Fruit fly (Drosophila melanogaster) whole organism, prepupa: ENCODE measurements around the gene LysD.

Experiments
- CG10631 ChIP-seq: fragments of 200-800 bp; sonication (Bioruptor generic); optimal IDR thresholded peaks from 2 replicates; lab custom pipeline; 2016; ENCODE audit warnings: missing biosample characterization, missing genetic modification characterization
- CG10669 ChIP-seq: fragments of 200-800 bp; sonication (Bioruptor generic); optimal IDR thresholded peaks from 3 replicates; lab custom pipeline; 2018; ENCODE audit warnings: missing biosample characterization, mild to moderate bottlenecking, missing genetic modification characterization, moderate library complexity
- CG11294 ChIP-seq: fragments of 200-800 bp; sonication (Bioruptor generic); IDR thresholded peaks from 2 replicates; pipeline ENCODE4 v1.3.6; 2022; ENCODE audit warnings: missing biosample characterization, missing genetic modification characterization
- CG11902 ChIP-seq: fragments of 200-800 bp; sonication (Bioruptor generic); optimal IDR thresholded peaks from 3 replicates; lab custom pipeline; 2016; ENCODE audit warnings: missing biosample characterization, missing genetic modification characterization
- CG15336 ChIP-seq: fragments of 200-800 bp; sonication (Bioruptor generic); IDR thresholded peaks from 2 replicates; pipeline ENCODE4 v1.3.6; 2022; ENCODE audit warnings: missing biosample characterization, missing genetic modification characterization
- CG1621 ChIP-seq: fragments of 200-800 bp; sonication (Bioruptor generic); optimal IDR thresholded peaks from 3 replicates; lab custom pipeline; 2018; ENCODE audit warnings: missing biosample characterization, mild to moderate bottlenecking, missing genetic modification characterization
- CG16779 ChIP-seq: fragments of 200-800 bp; sonication (Bioruptor generic); optimal IDR thresholded peaks from 3 replicates; lab custom pipeline; 2017; ENCODE audit warnings: missing biosample characterization, mild to moderate bottlenecking, missing genetic modification characterization
- CG3032 ChIP-seq: fragments of 200-800 bp; optimal IDR thresholded peaks from 2 replicates; lab custom pipeline; 2019; ENCODE audit warnings: missing biosample characterization, mild to moderate bottlenecking, missing genetic modification characterization, moderate library complexity
- CG31627 ChIP-seq: fragments of 200-800 bp; sonication (Bioruptor generic); optimal IDR thresholded peaks from 3 replicates; lab custom pipeline; 2016; ENCODE audit warnings: missing biosample characterization, missing genetic modification characterization
- CG32006 ChIP-seq: fragments of 200-800 bp; sonication (Bioruptor generic); optimal IDR thresholded peaks from 3 replicates; lab custom pipeline; 2017; ENCODE audit warnings: missing biosample characterization, mild to moderate bottlenecking, missing genetic modification characterization
- CG34406 ChIP-seq: fragments of 200-800 bp; sonication (Bioruptor generic); optimal IDR thresholded peaks from 3 replicates; lab custom pipeline; 2016; ENCODE audit warnings: missing biosample characterization, missing genetic modification characterization
- CG3919 ChIP-seq: fragments of 200-800 bp; sonication (Bioruptor generic); optimal IDR thresholded peaks from 3 replicates; lab custom pipeline; 2016; ENCODE audit warnings: missing biosample characterization, missing genetic modification characterization
- CG4318 ChIP-seq: fragments of 200-800 bp; sonication (Bioruptor generic); optimal IDR thresholded peaks from 3 replicates; lab custom pipeline; 2017; ENCODE audit warnings: missing biosample characterization, mild to moderate bottlenecking, missing genetic modification characterization
- CG6163 ChIP-seq: fragments of 200-800 bp; sonication (Bioruptor generic); IDR thresholded peaks from 3 replicates; pipeline ENCODE4 v1.3.6; 2022; ENCODE audit warnings: missing biosample characterization, missing genetic modification characterization
- CG6792 ChIP-seq: fragments of 200-800 bp; sonication (Bioruptor generic); optimal IDR thresholded peaks from 3 replicates; lab custom pipeline; 2016; ENCODE audit warnings: missing biosample characterization, missing genetic modification characterization
- CG6808 ChIP-seq: fragments of 200-800 bp; sonication (Bioruptor generic); optimal IDR thresholded peaks from 3 replicates; lab custom pipeline; 2017; ENCODE audit warnings: missing biosample characterization, missing genetic modification characterization, mild to moderate bottlenecking, moderate library complexity, missing genetic modification reagents
- CG6854 ChIP-seq: fragments of 200-800 bp; sonication (Bioruptor generic); optimal IDR thresholded peaks from 2 replicates; lab custom pipeline; 2017; ENCODE audit warnings: missing biosample characterization, mild to moderate bottlenecking, missing genetic modification characterization
- CG7368 ChIP-seq: fragments of 200-800 bp; sonication (Bioruptor generic); optimal IDR thresholded peaks from 3 replicates; lab custom pipeline; 2016; ENCODE audit warnings: missing biosample characterization, missing genetic modification characterization
- CG8119 ChIP-seq: fragments of 200-800 bp; sonication (Bioruptor generic); IDR thresholded peaks from 3 replicates; pipeline ENCODE4 v1.3.6; 2022; ENCODE audit warnings: missing biosample characterization, missing genetic modification characterization
- CG8319 ChIP-seq: fragments of 200-800 bp; sonication (Bioruptor generic); optimal IDR thresholded peaks from 3 replicates; lab custom pipeline; 2016; ENCODE audit warnings: missing biosample characterization, missing genetic modification characterization
- CG8632 ChIP-seq: fragments of 200-800 bp; sonication (Bioruptor generic); optimal IDR thresholded peaks from 3 replicates; lab custom pipeline; 2016; ENCODE audit warnings: missing biosample characterization, missing genetic modification characterization
- CG9139 ChIP-seq: fragments of 200-800 bp; sonication (Bioruptor generic); optimal IDR thresholded peaks from 3 replicates; lab custom pipeline; 2017; ENCODE audit warnings: missing biosample characterization, mild to moderate bottlenecking, missing genetic modification characterization
- Eip75B ChIP-seq: fragments of 200-800 bp; sonication (Bioruptor generic); optimal IDR thresholded peaks from 3 replicates; lab custom pipeline; 2016; ENCODE audit warnings: missing biosample characterization, missing genetic modification characterization
- Eip78C ChIP-seq: fragments of 200-800 bp; sonication (Bioruptor generic); peaks from one replicate; lab custom pipeline; 2016; ENCODE audit warnings: missing biosample characterization, missing genetic modification characterization
- Eip93F ChIP-seq: fragments of 200-800 bp; sonication (Bioruptor generic); optimal IDR thresholded peaks from 2 replicates; lab custom pipeline; 2016; ENCODE audit warnings: missing biosample characterization, mild to moderate bottlenecking, missing genetic modification characterization
- Ets96B ChIP-seq: fragments of 200-800 bp; optimal IDR thresholded peaks from 2 replicates; lab custom pipeline; 2019; ENCODE audit warnings: missing biosample characterization, mild to moderate bottlenecking, missing genetic modification characterization, moderate library complexity
- Hr38 ChIP-seq: sonication (Bioruptor generic); optimal IDR thresholded peaks from 2 replicates; lab custom pipeline; 2016; ENCODE audit warnings: missing biosample characterization, missing genetic modification characterization
- Hr4 ChIP-seq: fragments of 200-800 bp; sonication (Bioruptor generic); optimal IDR thresholded peaks from 3 replicates; lab custom pipeline; 2016; ENCODE audit warnings: missing biosample characterization, missing genetic modification characterization
- Lpt ChIP-seq: fragments of 200-800 bp; sonication (Bioruptor generic); optimal IDR thresholded peaks from 3 replicates; lab custom pipeline; 2016; ENCODE audit warnings: missing biosample characterization, missing genetic modification characterization
- Met ChIP-seq: fragments of 200-800 bp; sonication (Bioruptor generic); optimal IDR thresholded peaks from 3 replicates; lab custom pipeline; 2016; ENCODE audit warnings: missing biosample characterization, missing genetic modification characterization
- OdsH ChIP-seq: fragments of 200-800 bp; sonication (Bioruptor generic); optimal IDR thresholded peaks from 3 replicates; lab custom pipeline; 2016; ENCODE audit warnings: missing biosample characterization, missing genetic modification characterization
- Sox102F ChIP-seq: fragments of 200-800 bp; sonication (Bioruptor generic); optimal IDR thresholded peaks from 2 replicates; lab custom pipeline; 2016; ENCODE audit warnings: missing biosample characterization, mild to moderate bottlenecking, missing genetic modification characterization
- Sox14 ChIP-seq: fragments of 200-800 bp; sonication (Bioruptor generic); optimal IDR thresholded peaks from 3 replicates; lab custom pipeline; 2016; ENCODE audit warnings: missing biosample characterization, missing genetic modification characterization
- Sox15 ChIP-seq: fragments of 200-800 bp; sonication (Bioruptor generic); optimal IDR thresholded peaks from 3 replicates; lab custom pipeline; 2016; ENCODE audit warnings: missing biosample characterization, missing genetic modification characterization
- acj6 ChIP-seq: fragments of 200-800 bp; sonication (Bioruptor generic); optimal IDR thresholded peaks from 3 replicates; lab custom pipeline; 2016; ENCODE audit warnings: missing biosample characterization, missing genetic modification characterization
- dac ChIP-seq: fragments of 200-800 bp; sonication (Bioruptor generic); optimal IDR thresholded peaks from 2 replicates; lab custom pipeline; 2017; ENCODE audit warnings: missing biosample characterization, mild to moderate bottlenecking, missing genetic modification characterization
- dsx ChIP-seq: fragments of 200-800 bp; optimal IDR thresholded peaks from 3 replicates; lab custom pipeline; 2019; ENCODE audit warnings: missing biosample characterization, mild to moderate bottlenecking, missing genetic modification characterization, moderate library complexity; ENCODE audit not compliant: poor library complexity, severe bottlenecking
- eg ChIP-seq: fragments of 200-800 bp; sonication (Bioruptor generic); IDR thresholded peaks from 3 replicates; pipeline ENCODE4 v1.3.6; 2022; ENCODE audit warnings: missing biosample characterization, missing genetic modification characterization
- fd59A ChIP-seq: fragments of 200-800 bp; sonication (Bioruptor generic); optimal IDR thresholded peaks from 2 replicates; lab custom pipeline; 2017; ENCODE audit warnings: missing biosample characterization, mild to moderate bottlenecking, missing genetic modification characterization, missing genetic modification reagents
- fd85E ChIP-seq: fragments of 200-800 bp; sonication (Bioruptor generic); optimal IDR thresholded peaks from 3 replicates; lab custom pipeline; 2016; ENCODE audit warnings: missing biosample characterization, missing genetic modification characterization
- fkh ChIP-seq: fragments of 200-800 bp; sonication (Bioruptor generic); optimal IDR thresholded peaks from 3 replicates; lab custom pipeline; 2017; ENCODE audit warnings: missing biosample characterization, mild to moderate bottlenecking, missing genetic modification characterization, moderate library complexity
- lz ChIP-seq: fragments of 200-800 bp; sonication (Bioruptor generic); optimal IDR thresholded peaks from 3 replicates; lab custom pipeline; 2016; ENCODE audit warnings: missing biosample characterization, missing genetic modification characterization
- net ChIP-seq: fragments of 200-800 bp; sonication (Bioruptor generic); optimal IDR thresholded peaks from 3 replicates; lab custom pipeline; 2016; ENCODE audit warnings: missing biosample characterization, missing genetic modification characterization
- salr ChIP-seq, 2 experiments: fragments of 200-800 bp; sonication (Bioruptor generic); optimal IDR thresholded peaks; 3 replicates each; lab custom pipeline; 2016 to 2018; ENCODE audit warnings: missing biosample characterization in 2 of 2, missing genetic modification characterization in 2 of 2, mild to moderate bottlenecking in 1 of 2
- spab ChIP-seq: fragments of 200-800 bp; sonication (Bioruptor generic); optimal IDR thresholded peaks from 2 replicates; lab custom pipeline; 2017; ENCODE audit warnings: missing biosample characterization, mild to moderate bottlenecking, missing genetic modification characterization, missing genetic modification reagents
- svp ChIP-seq: fragments of 200-800 bp; sonication (Bioruptor generic); peaks from one replicate; lab custom pipeline; 2016; ENCODE audit warnings: missing biosample characterization, missing genetic modification characterization
- topi ChIP-seq: fragments of 200-800 bp; sonication (Bioruptor generic); optimal IDR thresholded peaks from 3 replicates; lab custom pipeline; 2016; ENCODE audit warnings: missing biosample characterization, missing genetic modification characterization

Gene LysD

dm6 chr3L:1168445-1168844, 42.6 kb downstream of the LysD start:
- TF ChIP-seq Hr4 (GFP tag; lab: Kevin White, UChicago), result no peak
- TF ChIP-seq CG16779 (tag; lab: Kevin White, UChicago), result no peak
- no peak for TF ChIP-seq CG10631 (GFP tag; lab: Kevin White, UChicago)
- TF ChIP-seq net, result no peak
- TF ChIP-seq CG10669, result no peak
- TF ChIP-seq CG1621 (tag; lab: Kevin White, UChicago), result no peak
- peak; percentile 15 for TF ChIP-seq svp (GFP tag; lab: Kevin White, UChicago)
- TF ChIP-seq CG8119, result no peak
- TF ChIP-seq dac, result no peak
- TF ChIP-seq fkh (GFP tag; lab: Kevin White, UChicago), result peak; percentile 52
- no peak for TF ChIP-seq fd85E (GFP tag; lab: Kevin White, UChicago)
- TF ChIP-seq CG8319 (GFP tag; lab: Kevin White, UChicago), result no peak
- TF ChIP-seq salr (GFP tag; optimal IDR thresholded peaks at IDR 0.05; lab: Kevin White, UChicago), result no peak
- TF ChIP-seq eg (GFP tag; lab: Robert Waterston, UW), result no peak
- no peak for TF ChIP-seq spab (GFP tag; lab: Kevin White, UChicago)
- peak; percentile 48 for TF ChIP-seq Eip78C (GFP tag; lab: Kevin White, UChicago)
- no peak for TF ChIP-seq Ets96B (tag; lab: Kevin White, UChicago)
- TF ChIP-seq CG7368, result no peak
- TF ChIP-seq CG8632 (GFP tag; lab: Kevin White, UChicago), result no peak
- no peak for TF ChIP-seq Met (GFP tag; lab: Kevin White, UChicago)
- no peak for TF ChIP-seq CG3032
- no peak for TF ChIP-seq topi
- TF ChIP-seq CG11902 (GFP tag; lab: Kevin White, UChicago), result no peak
- TF ChIP-seq CG3919 (GFP tag; lab: Kevin White, UChicago), result no peak
- no peak for TF ChIP-seq CG6163 (GFP tag; lab: Robert Waterston, UW)
- TF ChIP-seq fd59A (GFP tag; lab: Kevin White, UChicago), result no peak
- no peak for TF ChIP-seq acj6 (GFP tag; lab: Kevin White, UChicago)
- no peak for TF ChIP-seq Hr38 (GFP tag; lab: Kevin White, UChicago)
- TF ChIP-seq CG34406 (GFP tag; lab: Kevin White, UChicago), result no peak
- TF ChIP-seq CG4318 (GFP tag; lab: Kevin White, UChicago), result no peak
- TF ChIP-seq lz, result no peak
- no peak for TF ChIP-seq Lpt
- no peak for TF ChIP-seq Eip75B (GFP tag; lab: Kevin White, UChicago)
- peak; percentile 64 for TF ChIP-seq dsx (GFP tag; lab: Kevin White, UChicago)
- no peak for TF ChIP-seq CG32006
- TF ChIP-seq, all 60 proteins: peak for 4

DNA sequence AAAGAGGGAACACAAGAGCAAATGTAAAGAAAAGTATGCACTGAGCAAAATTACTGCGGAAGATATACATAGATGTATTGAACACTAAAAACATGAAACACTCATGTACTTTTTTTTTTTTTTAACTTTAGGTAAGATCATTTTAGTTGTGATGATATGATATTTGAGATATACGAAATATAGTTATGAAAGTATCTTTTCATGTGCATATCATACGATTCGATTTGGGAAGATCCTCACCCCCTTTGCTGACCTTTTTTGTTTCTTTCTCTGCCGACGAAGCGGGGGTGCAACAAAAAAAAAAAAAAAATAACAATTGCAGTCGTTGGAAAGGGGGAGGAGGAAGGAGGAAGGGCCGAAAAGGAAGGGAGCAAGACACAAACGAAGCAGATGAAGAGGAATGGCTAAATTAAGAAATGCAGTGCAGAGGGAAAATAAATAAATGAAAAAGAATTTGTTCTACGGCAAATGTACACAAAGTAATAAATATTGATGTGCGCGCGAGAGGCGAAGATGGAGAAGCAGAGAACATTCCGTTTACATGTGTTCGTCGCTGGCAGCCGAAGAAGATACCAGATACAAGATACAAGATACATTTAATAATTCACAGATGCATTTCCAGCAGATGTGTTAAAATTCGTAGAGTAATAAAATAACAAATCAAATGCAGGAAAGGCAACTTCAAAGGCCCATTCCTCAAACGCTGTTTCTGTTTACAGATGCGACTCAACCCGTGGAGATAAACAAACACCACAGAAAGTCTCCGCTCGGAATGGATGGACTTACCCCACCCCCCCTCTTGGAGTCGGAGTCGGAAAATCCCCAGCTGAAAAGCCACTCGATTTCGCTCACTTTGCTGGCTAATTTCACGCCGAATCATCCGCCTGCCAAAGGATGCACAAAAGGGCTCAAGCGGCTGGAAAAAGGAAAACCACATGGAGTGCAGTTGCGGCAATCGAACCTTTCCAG, 43.8 kb downstream of the LysD start:
- TF ChIP-seq CG9139 (no peak), CG6792 (peak; percentile 8), spab (GFP tag; lab: Kevin White, UChicago) (peak; percentile 27), CG3032 (peak; percentile 35), Hr38 (GFP tag; lab: Kevin White, UChicago) (no peak), CG15336 (GFP tag; lab: Robert Waterston, UW) (no peak), CG1621 (tag; lab: Kevin White, UChicago) (no peak), Sox14 (GFP tag; lab: Kevin White, UChicago) (peak; percentile 12), Sox15 (no peak), Ets96B (tag; lab: Kevin White, UChicago) (peak; percentile 50), fd85E (GFP tag; lab: Kevin White, UChicago) (no peak), CG6808 (GFP tag; lab: Kevin White, UChicago) (peak; percentile 15), OdsH (GFP tag; lab: Kevin White, UChicago) (peak; percentile 27), CG11902 (GFP tag; lab: Kevin White, UChicago) (peak; percentile 3), Sox102F (peak; percentile 23), CG32006 (no peak), Lpt (no peak), CG6854 (GFP tag; lab: Kevin White, UChicago) (no peak), dsx (GFP tag; lab: Kevin White, UChicago) (peak; percentile 75), dac (no peak), Eip75B (GFP tag; lab: Kevin White, UChicago) (peak; percentile 71), CG3919 (GFP tag; lab: Kevin White, UChicago) (peak; percentile 31), CG8119 (0 out of 3 replicates have a peak, but pooled peaks have one; percentile 14), Eip93F (no peak), CG11294 (GFP tag; lab: Robert Waterston, UW) (no peak), CG31627 (GFP tag; lab: Kevin White, UChicago) (peak; percentile 43), lz (peak; percentile 25), CG10631 (GFP tag; lab: Kevin White, UChicago) (peak; percentile 45), CG7368 (peak; percentile 11)
